Fruit fly (Drosophila melanogaster) whole organism, embryonic: ENCODE data around the gene CG18301.

Experiments
- Abd-B ChIP-seq: fragments of 200-800 bp; sonication (Bioruptor generic); optimal IDR thresholded peaks from 2 replicates; lab custom pipeline; 2018; ENCODE audit warnings: missing biosample characterization, mild to moderate bottlenecking, missing genetic modification characterization, moderate library complexity
- Aef1 ChIP-seq: fragments of 200-800 bp; sonication (Bioruptor generic); IDR thresholded peaks from 3 replicates; pipeline ENCODE4 v1.3.6; 2022; ENCODE audit warnings: missing biosample characterization, missing genetic modification characterization
- CG10431 ChIP-seq: fragments of 200-800 bp; sonication (Bioruptor generic); optimal IDR thresholded peaks from 3 replicates; lab custom pipeline; 2018; ENCODE audit warnings: missing biosample characterization, mild to moderate bottlenecking, missing genetic modification characterization
- CG11085 ChIP-seq: fragments of 200-800 bp; sonication (Bioruptor generic); IDR thresholded peaks from 2 replicates; pipeline ENCODE4 v1.3.6; 2022; ENCODE audit warnings: missing biosample characterization, missing genetic modification characterization
- CG12071 ChIP-seq: fragments of 200-800 bp; sonication (Bioruptor generic); optimal IDR thresholded peaks from 3 replicates; lab custom pipeline; 2018; ENCODE audit warnings: missing biosample characterization, mild to moderate bottlenecking, missing genetic modification characterization
- CG12219 ChIP-seq: fragments of 200-800 bp; sonication (Bioruptor generic); optimal IDR thresholded peaks from 3 replicates; lab custom pipeline; 2018; ENCODE audit warnings: missing biosample characterization, mild to moderate bottlenecking, missing genetic modification characterization
- CG13424 ChIP-seq: fragments of 200-800 bp; sonication (Bioruptor generic); optimal IDR thresholded peaks from 2 replicates; lab custom pipeline; 2019; ENCODE audit warnings: missing biosample characterization, mild to moderate bottlenecking, missing genetic modification characterization, moderate library complexity
- CG13624 ChIP-seq: fragments of 200-800 bp; sonication (Bioruptor generic); optimal IDR thresholded peaks from 2 replicates; lab custom pipeline; 2016; ENCODE audit warnings: missing biosample characterization, missing genetic modification characterization
- CG1529 ChIP-seq: fragments of 200-800 bp; sonication (Bioruptor generic); optimal IDR thresholded peaks from 3 replicates; lab custom pipeline; 2018; ENCODE audit warnings: missing biosample characterization, missing genetic modification characterization
- CG1602 ChIP-seq: fragments of 200-800 bp; sonication (Bioruptor generic); optimal IDR thresholded peaks from 3 replicates; lab custom pipeline; 2016; ENCODE audit warnings: missing biosample characterization, missing genetic modification characterization
- CG16779 ChIP-seq: fragments of 200-800 bp; sonication (Bioruptor generic); IDR thresholded peaks from 2 replicates; pipeline ENCODE4 v1.3.6; 2022; ENCODE audit warnings: missing biosample characterization, missing genetic modification characterization
- CG2199 ChIP-seq: fragments of 200-800 bp; sonication (Bioruptor generic); IDR thresholded peaks from 3 replicates; pipeline ENCODE4 v1.3.6; 2022; ENCODE audit warnings: missing biosample characterization, missing genetic modification characterization
- CG30431 ChIP-seq: fragments of 200-800 bp; sonication (Bioruptor generic); optimal IDR thresholded peaks from 2 replicates; lab custom pipeline; 2017; ENCODE audit warnings: missing biosample characterization, missing genetic modification characterization
- CG31224 ChIP-seq: fragments of 200-800 bp; sonication (Bioruptor generic); IDR thresholded peaks from 2 replicates; pipeline ENCODE4 v1.3.6; 2022; ENCODE audit warnings: missing biosample characterization, missing genetic modification characterization
- CG31388 ChIP-seq: fragments of 200-800 bp; sonication (Bioruptor generic); optimal IDR thresholded peaks from 2 replicates; lab custom pipeline; 2016; ENCODE audit warnings: missing biosample characterization, missing genetic modification characterization
- CG32772 ChIP-seq: fragments of 200-800 bp; sonication (Bioruptor generic); IDR thresholded peaks from 2 replicates; pipeline ENCODE4 v1.3.6; 2022; ENCODE audit warnings: missing biosample characterization, missing genetic modification characterization
- CG34224 ChIP-seq: fragments of 200-800 bp; sonication (Bioruptor generic); IDR thresholded peaks from 3 replicates; pipeline ENCODE4 v1.3.6; 2022; ENCODE audit warnings: missing biosample characterization, missing genetic modification characterization; ENCODE audit not compliant: partially characterized antibody
- CG42726 ChIP-seq: fragments of 200-800 bp; sonication (Bioruptor generic); IDR thresholded peaks from 2 replicates; pipeline ENCODE4 v1.3.6; 2022; ENCODE audit warnings: missing biosample characterization, missing genetic modification characterization; ENCODE audit not compliant: partially characterized antibody
- CG4424 ChIP-seq: fragments of 200-800 bp; sonication (Bioruptor generic); optimal IDR thresholded peaks from 3 replicates; lab custom pipeline; 2016; ENCODE audit warnings: missing biosample characterization, missing genetic modification characterization
- CG5180 ChIP-seq: fragments of 200-800 bp; sonication (Bioruptor generic); optimal IDR thresholded peaks from 3 replicates; lab custom pipeline; 2017; ENCODE audit warnings: missing biosample characterization, missing genetic modification characterization, mild to moderate bottlenecking, moderate library complexity, missing genetic modification reagents
- CG5953 ChIP-seq: fragments of 200-800 bp; sonication (Bioruptor generic); IDR thresholded peaks from 2 replicates; pipeline ENCODE4 v1.3.6; 2022; ENCODE audit warnings: missing biosample characterization, missing genetic modification characterization
- CG6813 ChIP-seq: fragments of 200-800 bp; sonication (Bioruptor generic); optimal IDR thresholded peaks from 2 replicates; lab custom pipeline; 2017; ENCODE audit warnings: missing biosample characterization, missing genetic modification characterization, mild to moderate bottlenecking, moderate library complexity, missing genetic modification reagents
- CG7372 ChIP-seq: fragments of 200-800 bp; sonication (Bioruptor generic); IDR thresholded peaks from 2 replicates; pipeline ENCODE4 v1.3.6; 2022; ENCODE audit warnings: missing biosample characterization, missing genetic modification characterization
- CG7786 ChIP-seq: fragments of 200-800 bp; sonication (Bioruptor generic); optimal IDR thresholded peaks from 2 replicates; lab custom pipeline; 2016; ENCODE audit warnings: missing biosample characterization, missing genetic modification characterization
- CG7839 ChIP-seq: fragments of 200-800 bp; sonication (Bioruptor generic); optimal IDR thresholded peaks from 3 replicates; lab custom pipeline; 2018; ENCODE audit warnings: missing biosample characterization, mild to moderate bottlenecking, missing genetic modification characterization, moderate library complexity
- CG8089 ChIP-seq: fragments of 200-800 bp; sonication (Bioruptor generic); optimal IDR thresholded peaks from 3 replicates; lab custom pipeline; 2016; ENCODE audit warnings: missing biosample characterization, missing genetic modification characterization
- Dip3 ChIP-seq: fragments of 200-800 bp; sonication (Bioruptor generic); optimal IDR thresholded peaks from 3 replicates; lab custom pipeline; 2016; ENCODE audit warnings: missing biosample characterization, missing genetic modification characterization
- Elba2 ChIP-seq: fragments of 200-800 bp; sonication (Bioruptor generic); optimal IDR thresholded peaks from 3 replicates; lab custom pipeline; 2016; ENCODE audit warnings: missing biosample characterization, missing genetic modification characterization
- Max ChIP-seq: fragments of 200-800 bp; sonication (Bioruptor generic); optimal IDR thresholded peaks from 2 replicates; lab custom pipeline; 2016; ENCODE audit warnings: missing biosample characterization, mild to moderate bottlenecking, missing genetic modification characterization
- Nf-YB ChIP-seq: fragments of 200-800 bp; sonication (Bioruptor generic); optimal IDR thresholded peaks from 3 replicates; lab custom pipeline; 2019; ENCODE audit warnings: missing biosample characterization, mild to moderate bottlenecking, missing genetic modification characterization, moderate library complexity
- PHDP ChIP-seq: fragments of 200-800 bp; sonication (Bioruptor generic); optimal IDR thresholded peaks from 3 replicates; lab custom pipeline; 2018; ENCODE audit warnings: missing biosample characterization, mild to moderate bottlenecking, missing genetic modification characterization, moderate library complexity
- Six4 ChIP-seq: fragments of 200-800 bp; sonication (Bioruptor generic); optimal IDR thresholded peaks from 2 replicates; lab custom pipeline; 2016; ENCODE audit warnings: missing biosample characterization, missing genetic modification characterization
- Stat92E ChIP-seq, 3 experiments: fragments of >200 bp in 2 of 3; fragments of 200-800 bp in 1 of 3; sonication (Bioruptor generic) in 1 of 3; optimal IDR thresholded peaks; 2 replicates each; lab custom pipeline; 2017 to 2019; ENCODE audit warnings: missing biosample characterization in 3 of 3, missing genetic modification characterization in 3 of 3, mild to moderate bottlenecking in 1 of 3, moderate library complexity in 1 of 3
- chif ChIP-seq, 2 experiments: fragments of 200-800 bp; sonication (Bioruptor generic); optimal IDR thresholded peaks; 3 replicates each; lab custom pipeline; 2016; ENCODE audit warnings: missing biosample characterization in 2 of 2, missing genetic modification characterization in 2 of 2
- chinmo ChIP-seq: fragments of 200-800 bp; sonication (Bioruptor generic); IDR thresholded peaks from 4 replicates; pipeline ENCODE4 v1.3.6; 2022; ENCODE audit warnings: missing biosample characterization, missing genetic modification characterization; ENCODE audit not compliant: partially characterized antibody
- eyg ChIP-seq: fragments of 200-800 bp; sonication (Bioruptor generic); optimal IDR thresholded peaks from 3 replicates; lab custom pipeline; 2016; ENCODE audit warnings: missing biosample characterization, missing genetic modification characterization
- fd102C ChIP-seq: fragments of 200-800 bp; sonication (Bioruptor generic); optimal IDR thresholded peaks from 2 replicates; lab custom pipeline; 2018; ENCODE audit warnings: missing biosample characterization, mild to moderate bottlenecking, missing genetic modification characterization, moderate library complexity
- ind ChIP-seq: fragments of 200-800 bp; sonication (Bioruptor generic); optimal IDR thresholded peaks from 3 replicates; lab custom pipeline; 2016; ENCODE audit warnings: missing biosample characterization, missing genetic modification characterization
- lbe ChIP-seq: fragments of 200-800 bp; sonication (Bioruptor generic); optimal IDR thresholded peaks from 2 replicates; lab custom pipeline; 2016; ENCODE audit warnings: missing biosample characterization, mild to moderate bottlenecking, missing genetic modification characterization
- nerfin-1 ChIP-seq: fragments of 200-800 bp; sonication (Bioruptor generic); optimal IDR thresholded peaks from 3 replicates; lab custom pipeline; 2019; ENCODE audit warnings: missing biosample characterization, mild to moderate bottlenecking, missing genetic modification characterization, moderate library complexity
- pan ChIP-seq, 4 experiments: fragments of >200 bp in 3 of 4; fragments of 200-800 bp in 1 of 4; sonication (Bioruptor generic) in 1 of 4; optimal IDR thresholded peaks in 3 of 4; IDR thresholded peaks in 1 of 4; 2 replicates each; pipeline versions ENCODE4 v1.3.6 to Lab custom; 2017 to 2022; ENCODE audit warnings: missing biosample characterization in 2 of 4, missing genetic modification characterization in 2 of 4, mixed read lengths in 1 of 4
- pita ChIP-seq: fragments of 200-800 bp; sonication (Bioruptor generic); optimal IDR thresholded peaks from 2 replicates; lab custom pipeline; 2017; ENCODE audit warnings: missing biosample characterization, mild to moderate bottlenecking, missing genetic modification characterization
- psq ChIP-seq: fragments of 200-800 bp; sonication (Bioruptor generic); optimal IDR thresholded peaks from 2 replicates; lab custom pipeline; 2017; ENCODE audit warnings: missing biosample characterization, missing genetic modification characterization
- run ChIP-seq: fragments of 200-800 bp; sonication (Bioruptor generic); optimal IDR thresholded peaks from 3 replicates; lab custom pipeline; 2018; ENCODE audit warnings: missing biosample characterization, mild to moderate bottlenecking, missing genetic modification characterization
- shn ChIP-seq: fragments of 200-800 bp; sonication (Bioruptor generic); optimal IDR thresholded peaks from 3 replicates; lab custom pipeline; 2016; ENCODE audit warnings: missing biosample characterization, missing genetic modification characterization
- sr ChIP-seq: fragments of 200-800 bp; sonication (Bioruptor generic); IDR thresholded peaks from 3 replicates; pipeline ENCODE4 v1.3.6; 2022; ENCODE audit warnings: missing biosample characterization, missing genetic modification characterization
- sug ChIP-seq: fragments of 200-800 bp; optimal IDR thresholded peaks from 2 replicates; lab custom pipeline; 2019; ENCODE audit warnings: missing biosample characterization, mild to moderate bottlenecking, missing genetic modification characterization, moderate library complexity
- tin ChIP-seq: fragments of 200-800 bp; sonication (Bioruptor generic); optimal IDR thresholded peaks from 3 replicates; lab custom pipeline; 2016; ENCODE audit warnings: missing biosample characterization, missing genetic modification characterization
- tup ChIP-seq: fragments of 200-800 bp; sonication (Bioruptor generic); optimal IDR thresholded peaks from 2 replicates; lab custom pipeline; 2016; ENCODE audit warnings: missing biosample characterization, mild to moderate bottlenecking, missing genetic modification characterization, moderate library complexity

Gene CG18301

dm6 chr2L:10506557-10507252 is 24.9 kb upstream of the CG18301 start, which contains the start of the genes Myo31DF and CG6094 (continued):
- peak; percentile 61 for TF ChIP-seq sug (tag; lab: Kevin White, UChicago)
- peak; percentile 40 for TF ChIP-seq CG12071 (GFP tag; lab: Kevin White, UChicago)
- TF ChIP-seq CG13624 (GFP tag; lab: Kevin White, UChicago), result peak; percentile 41
- peak; percentile 38 for TF ChIP-seq CG7786 (GFP tag; lab: Kevin White, UChicago)
- TF ChIP-seq CG7372, result no peak
- no peak for TF ChIP-seq psq
- peak; percentile 55 for TF ChIP-seq run (tag; lab: Kevin White, UChicago)
- peak in 1 of 2 experiments; percentile 43 for TF ChIP-seq chif (GFP tag; optimal IDR thresholded peaks at IDR 0.05; lab: Kevin White, UChicago)
- TF ChIP-seq Max, result no peak
- no peak for TF ChIP-seq CG12219
- no peak for TF ChIP-seq CG34224 (GFP tag; lab: Robert Waterston, UW)
- peak; percentile 87; the same call in 2 of the 3 replicates for TF ChIP-seq CG2199 (GFP tag; lab: Robert Waterston, UW)
- TF ChIP-seq Nf-YB (GFP tag; lab: Kevin White, UChicago), result no peak
- no peak; the same call in 1 of the 2 replicates for TF ChIP-seq CG31224 (GFP tag; lab: Robert Waterston, UW)
- TF ChIP-seq CG32772 (GFP tag; lab: Robert Waterston, UW), result no peak
- no peak for TF ChIP-seq Aef1 (GFP tag; lab: Robert Waterston, UW)
- TF ChIP-seq ind (GFP tag; lab: Kevin White, UChicago), result no peak
- TF ChIP-seq CG7839 (tag; lab: Kevin White, UChicago), result peak; percentile 8
- peak; percentile 10 for TF ChIP-seq PHDP (tag; lab: Kevin White, UChicago)
- TF ChIP-seq CG4424 (GFP tag; lab: Kevin White, UChicago), result peak; percentile 25
- TF ChIP-seq CG11085 (GFP tag; lab: Robert Waterston, UW), result no peak
- TF ChIP-seq CG1602, result no peak
- TF ChIP-seq chinmo, result peak; percentile 80
- peak; percentile 75 for TF ChIP-seq CG42726 (GFP tag; lab: Robert Waterston, UW)
- no peak for TF ChIP-seq Elba2
- TF ChIP-seq CG1529 (GFP tag; lab: Kevin White, UChicago), result no peak
- no peak for TF ChIP-seq Six4 (GFP tag; lab: Kevin White, UChicago)
- no peak for TF ChIP-seq CG30431 (GFP tag; lab: Kevin White, UChicago)
- peak; percentile 40 for TF ChIP-seq fd102C (GFP tag; lab: Kevin White, UChicago)
- TF ChIP-seq eyg (GFP tag; lab: Kevin White, UChicago), result no peak
- peak; percentile 90 for TF ChIP-seq CG5180 (GFP tag; lab: Kevin White, UChicago)
- peak; percentile 45 for TF ChIP-seq shn (GFP tag; lab: Kevin White, UChicago)
- peak; percentile 95 for TF ChIP-seq pita (GFP tag; lab: Kevin White, UChicago)
- no peak for TF ChIP-seq CG16779 (GFP tag; lab: Robert Waterston, UW)
- no peak for TF ChIP-seq CG31388 (GFP tag; lab: Kevin White, UChicago)
- TF ChIP-seq Stat92E (GFP tag; optimal IDR thresholded peaks at IDR 0.05; lab: Kevin White, UChicago), result no peak
- TF ChIP-seq CG10431 (GFP tag; lab: Kevin White, UChicago), result peak; percentile 38
- TF ChIP-seq tup (GFP tag; lab: Kevin White, UChicago), result no peak
- TF ChIP-seq nerfin-1, result no peak
- no peak for TF ChIP-seq tin (GFP tag; lab: Kevin White, UChicago)
- peak; percentile 30 for TF ChIP-seq CG13424 (tag; lab: Kevin White, UChicago)
- TF ChIP-seq Abd-B, result peak; percentile 49
- TF ChIP-seq sr (GFP tag; lab: Robert Waterston, UW), result peak; percentile 46; the same call in 1 of the 3 replicates
- TF ChIP-seq pan (optimal IDR thresholded peaks at IDR 0.05; lab: Kevin White, UChicago), result no peak
- TF ChIP-seq pan (GFP tag; optimal IDR thresholded peaks at IDR 0.05 in 1 of 2, IDR thresholded peaks at IDR 0.05 in 1 of 2), result peak in 1 of 2 experiments; percentile 17
- no peak for TF ChIP-seq CG8089 (GFP tag; lab: Kevin White, UChicago)
- TF ChIP-seq Dip3 (GFP tag; lab: Kevin White, UChicago), result no peak
- TF ChIP-seq CG5953 (GFP tag; lab: Robert Waterston, UW), result peak; percentile 41; the same call in 1 of the 2 replicates
- TF ChIP-seq lbe (GFP tag; lab: Kevin White, UChicago), result no peak
- TF ChIP-seq CG6813 (GFP tag; lab: Kevin White, UChicago), result no peak
